Fruit fly (Drosophila melanogaster): Measurements from ENCODE around the gene CG17111.

DNA sequence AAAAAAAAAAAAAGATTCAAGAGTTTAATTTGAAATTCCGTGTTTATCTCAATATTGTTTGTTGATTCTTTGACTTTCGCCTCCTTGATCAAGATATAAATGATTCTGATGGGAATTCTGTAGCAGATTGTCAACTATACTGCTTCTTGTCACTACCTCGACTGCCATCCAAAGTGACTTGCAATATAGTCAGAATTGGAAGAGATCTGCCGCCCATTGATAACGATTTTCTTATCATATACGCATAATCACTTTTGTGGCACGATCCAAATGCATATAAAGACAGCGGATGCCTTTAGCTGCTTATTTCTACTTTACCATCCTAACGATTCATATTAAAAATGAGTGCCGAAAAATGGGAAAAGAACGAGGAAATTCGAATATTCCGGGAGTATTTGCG lies 32.2 kb upstream of the CG17111 start, which contains the start of gene CG6738:
- no peak for TF ChIP-seq CG8478 (optimal IDR thresholded peaks at IDR 0.05)
- no peak for TF ChIP-seq CTCF (optimal IDR thresholded peaks at IDR 0.05)

Measured in S2 (cell line).